Worm (Caenorhabditis elegans) whole organism, L2 larva: Measurements from ENCODE around the gene C42C1.3.

Experiments used
- ama-1 ChIP-seq: fragments of 150-350 bp; optimal IDR thresholded peaks from 2 replicates; lab custom pipeline; 2018; ENCODE audit warnings: inconsistent platforms
- fos-1 ChIP-seq: fragments of 150-350 bp; optimal IDR thresholded peaks from 2 replicates; lab custom pipeline; 2014; ENCODE audit warnings: missing biosample characterization, missing genetic modification characterization
- lin-11 ChIP-seq: fragments of 150-350 bp; sonication (generic microtip); optimal IDR thresholded peaks from 2 replicates; lab custom pipeline; 2014; ENCODE audit warnings: missing biosample characterization, missing genetic modification characterization, inconsistent platforms, mixed read lengths
- mab-5 ChIP-seq: fragments of 150-350 bp; optimal IDR thresholded peaks from 2 replicates; lab custom pipeline; 2014; ENCODE audit warnings: missing biosample characterization, missing genetic modification characterization

DNA sequence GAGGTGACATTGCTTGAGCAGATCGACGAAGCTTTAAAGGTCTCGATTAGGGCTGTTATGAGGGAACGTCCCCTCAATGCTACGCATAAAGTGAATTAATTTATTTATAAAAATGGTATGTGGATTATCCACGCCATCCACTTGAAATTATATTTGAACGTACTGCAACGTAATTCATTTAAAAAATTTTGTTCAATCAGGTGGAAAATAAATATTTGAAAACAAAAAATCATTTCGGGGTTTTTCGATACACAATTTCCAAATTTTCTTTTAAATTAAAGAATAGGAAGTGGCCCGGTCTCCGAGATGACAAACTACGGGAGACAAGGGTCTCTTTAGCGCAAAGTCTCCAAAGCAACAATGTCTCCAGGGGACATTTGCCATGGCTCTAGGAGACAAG is 41.3 kb upstream of the C42C1.3 start, which contains the start of gene oac-58:
- no peak for TF ChIP-seq mab-5 (tag; lab: Kevin White, UChicago)
- TF ChIP-seq fos-1 (tag; lab: Kevin White, UChicago) = no peak
- no peak for TF ChIP-seq ama-1 (lab: Kevin White, UChicago)
- no peak for TF ChIP-seq lin-11 (tag; lab: Kevin White, UChicago)
